Worm (Caenorhabditis elegans): Measurements from ENCODE around the gene C41H7.9.

C41H7.9 gene

DNA sequence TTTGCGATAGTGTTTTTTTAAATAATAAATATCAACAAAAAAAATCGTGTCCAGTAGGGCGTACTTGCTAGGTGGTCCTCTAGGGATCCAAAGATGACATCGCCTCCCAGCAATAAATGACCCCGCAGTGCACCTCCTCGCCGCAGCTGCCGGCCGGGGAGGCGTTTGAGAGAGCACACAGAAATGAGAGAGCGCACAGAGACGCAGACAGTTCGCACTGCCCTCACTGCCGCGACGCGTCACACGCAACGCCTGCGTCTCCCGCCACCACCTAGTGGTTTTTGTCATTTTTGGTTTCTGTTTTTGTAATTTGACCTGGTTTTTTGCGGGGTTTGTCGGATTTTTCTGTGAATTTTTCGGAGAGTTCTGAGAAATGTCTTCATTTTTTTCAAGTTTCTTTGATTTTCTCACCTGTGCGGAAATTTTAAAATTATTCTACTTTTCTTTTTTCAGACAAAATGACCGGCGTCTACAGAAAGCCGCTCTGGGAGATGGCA, 24.1 kb downstream of the C41H7.9 start, which contains the start of gene lido-7 (continued):
- TF ChIP-seq unc-30 (tag; optimal IDR thresholded peaks at IDR 0.05), result no peak
- TF ChIP-seq mdl-1 (tag; optimal IDR thresholded peaks at IDR 0.05), result peak in 1 of 2 experiments; percentile 14
- TF ChIP-seq nhr-76 (tag; optimal IDR thresholded peaks at IDR 0.05), result no peak
- peak; percentile 28 for TF ChIP-seq irx-1 (tag; optimal IDR thresholded peaks at IDR 0.05)
- TF ChIP-seq Y116A8C.19 (tag; optimal IDR thresholded peaks at IDR 0.05; ENCODE audit: borderline replicate concordance), result no peak
- TF ChIP-seq lin-13 (GFP tag; optimal IDR thresholded peaks at IDR 0.05), result peak; percentile 28
- TF ChIP-seq nhr-12 (tag; optimal IDR thresholded peaks at IDR 0.05), result no peak
- TF ChIP-seq C04F5.9 (tag; optimal IDR thresholded peaks at IDR 0.05), result peak; percentile 7
- TF ChIP-seq lin-35 (GFP tag; optimal IDR thresholded peaks at IDR 0.05), result peak; percentile 27 to 59
- TF ChIP-seq nhr-47 (tag; optimal IDR thresholded peaks at IDR 0.05), result peak; percentile 59
- no peak for TF ChIP-seq snpc-4 (tag; optimal IDR thresholded peaks at IDR 0.05)
- TF ChIP-seq lin-39 (tag; optimal IDR thresholded peaks at IDR 0.05), result no peak
- TF ChIP-seq zip-4 (GFP tag; optimal IDR thresholded peaks at IDR 0.05), result no peak
- TF ChIP-seq pax-3 (tag; optimal IDR thresholded peaks at IDR 0.05), result no peak
- no peak for TF ChIP-seq ztf-4 (tag; optimal IDR thresholded peaks at IDR 0.05)
- TF ChIP-seq F16B12.6 (tag; optimal IDR thresholded peaks at IDR 0.05), result no peak
- peak; percentile 24 for TF ChIP-seq skn-1 (tag; optimal IDR thresholded peaks at IDR 0.05)
- no peak for TF ChIP-seq fkh-4 (tag; optimal IDR thresholded peaks at IDR 0.05; ENCODE audit: borderline replicate concordance)
- no peak for TF ChIP-seq ztf-11 (tag; optimal IDR thresholded peaks at IDR 0.05)
- no peak for TF ChIP-seq alr-1 (tag; optimal IDR thresholded peaks at IDR 0.05; ENCODE audit: borderline replicate concordance)
- TF ChIP-seq blmp-1 (tag; optimal IDR thresholded peaks at IDR 0.05), result no peak
- TF ChIP-seq ets-5 (GFP tag; IDR thresholded peaks at IDR 0.05), result no peak
- peak in 1 of 3 experiments; percentile 35 for TF ChIP-seq ceh-82 (tag; optimal IDR thresholded peaks at IDR 0.05)
- peak; percentile 13; the same call in 1 of the 2 replicates for TF ChIP-seq isw-1 (GFP tag; IDR thresholded peaks at IDR 0.05)
- TF ChIP-seq mab-9 (GFP tag; IDR thresholded peaks at IDR 0.05), result no peak
- no peak for TF ChIP-seq mef-2 (tag; optimal IDR thresholded peaks at IDR 0.05)
- peak; percentile 52 for TF ChIP-seq tbx-2 (tag; optimal IDR thresholded peaks at IDR 0.05)
- peak; percentile 31 to 56 for TF ChIP-seq lsy-2 (tag; optimal IDR thresholded peaks at IDR 0.05)
- peak; percentile 9 for TF ChIP-seq jun-1 (tag; optimal IDR thresholded peaks at IDR 0.05)
- TF ChIP-seq unc-98 (GFP tag; IDR thresholded peaks at IDR 0.05), result 0 out of 2 replicates have a peak, but pooled peaks have one; percentile 17
- TF ChIP-seq zag-1 (tag; optimal IDR thresholded peaks at IDR 0.05), result no peak
- no peak for TF ChIP-seq fos-1 (tag; optimal IDR thresholded peaks at IDR 0.05)
- no peak for TF ChIP-seq C34B4.2 (tag; optimal IDR thresholded peaks at IDR 0.05)
- peak; percentile 61 to 64 for TF ChIP-seq efl-1 (optimal IDR thresholded peaks at IDR 0.05)
- TF ChIP-seq efl-1 (GFP tag; optimal IDR thresholded peaks at IDR 0.05 in 1 of 2), result peak; percentile 30 to 44
- peak; percentile 74 for TF ChIP-seq nhr-85 (tag)
- TF ChIP-seq ceh-8 (GFP tag; optimal IDR thresholded peaks at IDR 0.05), result no peak
- no peak for TF ChIP-seq egl-27 (tag; optimal IDR thresholded peaks at IDR 0.05)
- TF ChIP-seq lin-15B (tag; optimal IDR thresholded peaks at IDR 0.05), result no peak
- no peak for TF ChIP-seq egl-13 (tag; optimal IDR thresholded peaks at IDR 0.05)
- TF ChIP-seq ama-1 (optimal IDR thresholded peaks at IDR 0.05), result no peak

DNA sequence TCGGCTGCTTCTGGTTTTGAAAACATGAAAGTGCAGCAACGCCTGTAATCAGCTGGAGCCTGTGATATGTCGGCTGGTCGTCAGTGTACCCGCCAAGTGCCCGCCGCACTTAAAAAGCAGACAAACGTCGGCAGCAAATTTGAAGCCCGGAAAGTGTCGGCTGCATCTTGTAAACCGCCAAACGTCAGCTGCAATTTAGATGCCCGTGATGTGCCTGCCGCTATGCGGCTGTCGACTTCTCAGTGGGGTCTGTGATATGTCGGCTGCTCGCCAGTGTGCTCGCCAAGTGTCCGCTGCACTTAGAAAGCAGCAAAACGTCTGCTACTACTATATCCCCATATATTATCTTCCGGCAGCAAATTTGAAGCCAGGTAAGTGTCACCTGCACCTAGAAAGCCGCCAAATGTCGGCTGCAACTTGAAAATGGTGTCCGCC, 24.9 kb downstream of the C41H7.9 start:
- TF ChIP-seq fkh-8 (tag; optimal IDR thresholded peaks at IDR 0.05) (no peak), snpc-4 (tag; optimal IDR thresholded peaks at IDR 0.05) (peak; percentile 2)
